Worm (Caenorhabditis elegans) whole organism, L4/young adult: Measurements from ENCODE around the gene gpa-2.

Experiments used
- W03F9.2 ChIP-seq: fragments of 150-350 bp; optimal IDR thresholded peaks from 2 replicates; lab custom pipeline; 2014; ENCODE audit warnings: missing biosample characterization, missing genetic modification characterization
- him-1 ChIP-seq: sonication (generic microtip); optimal IDR thresholded peaks from 2 replicates; lab custom pipeline; 2016; ENCODE audit warnings: missing genotype, missing genetic modification reagents, missing genetic modification characterization, missing compliant biosample characterization

ce11 chrV:8394357-8394850, 23.6 kb downstream of the gpa-2 start, which contains the start of the genes pho-6 and F52E1.3:
- TF ChIP-seq W03F9.2 (no peak), him-1 (tag; lab: Kevin White, UChicago) (no peak)
